Fruit fly (Drosophila melanogaster): ENCODE results near the gene Vtld.

DNA sequence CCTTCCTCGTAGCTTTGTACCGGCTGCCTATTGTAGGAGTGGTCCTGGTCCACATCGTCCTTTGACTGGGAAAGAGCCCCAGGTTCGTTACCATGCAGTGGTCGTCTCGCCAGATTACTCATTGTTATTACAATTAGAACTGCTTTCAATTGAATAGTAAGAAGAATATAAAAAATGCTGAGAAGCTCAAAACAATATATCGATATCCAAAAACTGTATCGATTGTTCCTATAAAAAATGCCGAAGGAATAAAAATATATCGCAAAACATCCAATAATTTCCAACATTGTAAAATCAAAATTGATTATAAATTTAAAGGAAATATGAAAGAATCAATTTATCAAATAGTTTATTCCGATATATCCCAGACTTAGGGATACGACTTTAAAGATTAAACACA lies 44.7 kb downstream of the Vtld start, which contains the start of the genes TORIP and Ccdc58:
- no peak for TF ChIP-seq CG11902 (GFP tag; optimal IDR thresholded peaks at IDR 0.05)
- TF ChIP-seq CG7368 (GFP tag; optimal IDR thresholded peaks at IDR 0.05): no peak
- no peak for TF ChIP-seq Hr38 (GFP tag; optimal IDR thresholded peaks at IDR 0.05)
- TF ChIP-seq CG11294 (GFP tag; IDR thresholded peaks at IDR 0.05): no peak
- TF ChIP-seq Hr4 (GFP tag; optimal IDR thresholded peaks at IDR 0.05): no peak
- no peak for TF ChIP-seq Sox102F (GFP tag; optimal IDR thresholded peaks at IDR 0.05)

All from whole organism, prepupa.